Worm (Caenorhabditis elegans) whole organism, L1 larva: ENCODE measurements around the gene Y51H7C.41.

Experiments used
- F16B12.6 ChIP-seq: fragments of 150-350 bp; optimal IDR thresholded peaks from 2 replicates; lab custom pipeline; 2014; ENCODE audit warnings: missing biosample characterization, missing genetic modification characterization
- ama-1 ChIP-seq: fragments of 150-350 bp; optimal IDR thresholded peaks from 2 replicates; lab custom pipeline; 2014
- efl-1 ChIP-seq, 4 experiments: fragments of 150-350 bp; optimal IDR thresholded peaks in 3 of 4; peaks in 1 of 4; 1 replicate in 1 of 4; 2 replicates in 3 of 4; lab custom pipeline; 2014; ENCODE audit warnings: missing biosample characterization in 2 of 4, missing genetic modification characterization in 2 of 4, missing genetic modification reagents in 2 of 4
- jun-1 ChIP-seq: fragments of 150-350 bp; optimal IDR thresholded peaks from 2 replicates; lab custom pipeline; 2014; ENCODE audit warnings: missing biosample characterization, missing genetic modification reagents, missing genetic modification characterization
- lin-13 ChIP-seq: fragments of 150-350 bp; optimal IDR thresholded peaks from 2 replicates; lab custom pipeline; 2014; ENCODE audit warnings: missing biosample characterization, missing genetic modification reagents, missing genetic modification characterization
- nhr-28 ChIP-seq: fragments of 150-350 bp; optimal IDR thresholded peaks from 2 replicates; lab custom pipeline; 2014; ENCODE audit warnings: missing biosample characterization, missing genetic modification characterization
- swsn-7 ChIP-seq: sonication (generic microtip); optimal IDR thresholded peaks from 2 replicates; lab custom pipeline; 2016; ENCODE audit warnings: missing genetic modification characterization, missing compliant biosample characterization
- unc-130 ChIP-seq: fragments of 150-350 bp; optimal IDR thresholded peaks from 2 replicates; lab custom pipeline; 2017; ENCODE audit warnings: missing biosample characterization, missing genetic modification characterization, inconsistent platforms
- unc-62 ChIP-seq: fragments of 150-350 bp; optimal IDR thresholded peaks from 2 replicates; lab custom pipeline; 2014; ENCODE audit warnings: missing biosample characterization, missing genetic modification reagents, missing genetic modification characterization

DNA sequence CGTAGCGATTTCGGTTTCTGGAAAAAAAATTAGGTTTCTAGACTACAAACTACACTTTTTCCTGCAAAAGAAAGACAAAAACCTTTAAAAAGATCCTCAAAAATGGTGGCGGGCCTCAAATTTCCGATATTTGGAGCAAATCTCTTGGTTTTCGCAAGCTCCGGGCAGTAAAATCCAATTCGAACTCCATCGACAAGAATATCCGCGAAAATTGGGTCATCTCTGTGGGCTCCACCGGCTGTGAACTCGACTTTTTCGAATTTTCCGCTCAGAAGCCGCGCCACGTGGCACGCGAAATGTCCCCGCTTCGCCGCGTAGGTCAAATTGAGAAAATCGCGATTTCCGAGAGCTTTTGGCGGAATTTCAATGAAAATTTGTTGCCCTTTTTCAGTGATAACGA lies 33.6 kb downstream of the Y51H7C.41 start:
- TF ChIP-seq lin-13 (GFP tag; lab: Kevin White, UChicago) (no peak), nhr-28 (no peak), ama-1 (lab: Kevin White, UChicago) (no peak), efl-1 (optimal IDR thresholded peaks at IDR 0.05; lab: Kevin White, UChicago) (no peak), efl-1 (GFP tag; optimal IDR thresholded peaks at IDR 0.05 in 1 of 2; lab: Kevin White, UChicago) (no peak), unc-62 (GFP tag; lab: Kevin White, UChicago) (no peak), unc-130 (tag; lab: Kevin White, UChicago) (no peak), jun-1 (tag; lab: Kevin White, UChicago) (no peak), swsn-7 (no peak), F16B12.6 (tag; lab: Kevin White, UChicago) (no peak)
